Worm (Caenorhabditis elegans) whole organism, early embryonic: ENCODE results near the gene ttr-42.

Source experiments
- F13C5.2 ChIP-seq: sonication (generic microtip); optimal IDR thresholded peaks from 2 replicates; lab custom pipeline; 2017; ENCODE audit warnings: mild to moderate bottlenecking, missing genetic modification characterization, inconsistent platforms, missing compliant biosample characterization
- ama-1 ChIP-seq: fragments of 150-350 bp; optimal IDR thresholded peaks from 2 replicates; lab custom pipeline; 2014
- flt-1 ChIP-seq: fragments of 200-800 bp; sonication (Bioruptor generic); IDR thresholded peaks from 2 replicates; pipeline ENCODE4 v1.3.6; 2022; ENCODE audit warnings: missing genetic modification characterization, missing compliant biosample characterization
- hmbx-1 ChIP-seq: sonication (generic microtip); optimal IDR thresholded peaks from 2 replicates; lab custom pipeline; 2016; ENCODE audit warnings: mild to moderate bottlenecking, missing genetic modification characterization, missing compliant biosample characterization
- pes-1 ChIP-seq: fragments of 200-800 bp; sonication (Bioruptor generic); IDR thresholded peaks from 2 replicates; pipeline ENCODE4 v1.3.6; 2022; ENCODE audit warnings: missing genetic modification reagents, missing genetic modification characterization, missing compliant biosample characterization
- scrt-1 ChIP-seq: fragments of 200-800 bp; sonication (Bioruptor generic); IDR thresholded peaks from 2 replicates; pipeline ENCODE4 v1.3.6; 2022; ENCODE audit warnings: missing genetic modification characterization, missing compliant biosample characterization

DNA sequence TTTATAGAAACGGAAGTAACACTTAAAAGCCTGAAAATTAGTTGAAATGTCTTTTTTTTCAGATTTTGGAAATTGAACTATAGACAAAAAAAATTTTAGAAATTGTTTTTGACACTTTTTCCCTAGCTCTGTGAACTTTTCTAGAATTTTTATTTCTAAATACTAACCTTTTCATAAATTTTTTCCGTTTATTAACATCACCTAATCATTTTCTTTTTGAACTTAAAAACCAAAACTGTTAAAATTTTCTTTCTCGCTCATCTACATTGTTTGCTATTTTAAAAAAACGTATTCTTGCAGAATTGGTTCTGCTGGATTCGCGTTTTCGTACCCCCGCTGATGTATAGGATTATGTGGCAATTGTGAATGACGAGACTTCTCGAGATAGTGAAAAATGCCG is 16.2 kb downstream of the ttr-42 start, which contains the start of the genes nhr-40 and T03G6.7:
- TF ChIP-seq flt-1 (GFP tag; lab: Robert Waterston, UW): no peak
- TF ChIP-seq ama-1 (lab: Kevin White, UChicago): no peak
- no peak for TF ChIP-seq hmbx-1 (tag; lab: Kevin White, UChicago)
- TF ChIP-seq pes-1 (GFP tag; lab: Robert Waterston, UW): no peak
- TF ChIP-seq scrt-1 (GFP tag; lab: Robert Waterston, UW): no peak
- TF ChIP-seq F13C5.2 (tag; lab: Kevin White, UChicago): no peak
